Worm (Caenorhabditis elegans): ENCODE measurements around the gene nhr-28.

Gene nhr-28

DNA sequence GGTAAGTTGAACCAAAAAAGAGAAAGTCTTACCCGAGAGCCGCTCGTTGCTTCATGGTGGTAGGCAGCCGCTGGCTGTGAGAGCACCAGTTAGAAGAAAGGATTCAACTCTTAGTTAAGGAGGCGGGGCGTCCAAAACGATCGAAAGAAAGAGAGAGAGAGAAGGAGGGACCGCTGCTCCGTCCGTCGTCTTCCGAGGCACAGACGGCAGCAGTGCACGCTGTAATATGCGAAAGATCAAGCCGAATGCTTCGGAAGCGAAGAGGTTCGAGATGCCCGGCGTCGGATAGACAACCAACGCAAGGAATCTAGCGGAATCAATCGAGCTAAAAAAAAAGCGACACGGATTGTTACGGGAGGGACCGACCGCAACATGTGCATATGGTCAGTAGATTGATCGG, 34.5 kb downstream of the nhr-28 start, which contains the start of gene let-2:
Gene let-2, minus strand, starts transcription at position 68 of the 400 bp plus-strand sequence.
- TF ChIP-seq syd-9 (tag; optimal IDR thresholded peaks at IDR 0.05) (peak; percentile 36), ceh-18 (tag; optimal IDR thresholded peaks at IDR 0.05) (peak; percentile 52), fax-1 (tag; optimal IDR thresholded peaks at IDR 0.05) (no peak), rnt-1 (tag; optimal IDR thresholded peaks at IDR 0.05) (peak; percentile 52), ceh-34 (tag; optimal IDR thresholded peaks at IDR 0.05) (peak; percentile 12), unc-55 (GFP tag; optimal IDR thresholded peaks at IDR 0.05) (peak; percentile 21), hlh-6 (tag; optimal IDR thresholded peaks at IDR 0.05) (peak; percentile 4), ceh-31 (tag; optimal IDR thresholded peaks at IDR 0.05) (no peak), sdc-2 (tag; optimal IDR thresholded peaks at IDR 0.05) (peak; percentile 20), pha-4 (tag; optimal IDR thresholded peaks at IDR 0.05) (no peak), pat-9 (tag; optimal IDR thresholded peaks at IDR 0.05) (peak; percentile 17)

DNA sequence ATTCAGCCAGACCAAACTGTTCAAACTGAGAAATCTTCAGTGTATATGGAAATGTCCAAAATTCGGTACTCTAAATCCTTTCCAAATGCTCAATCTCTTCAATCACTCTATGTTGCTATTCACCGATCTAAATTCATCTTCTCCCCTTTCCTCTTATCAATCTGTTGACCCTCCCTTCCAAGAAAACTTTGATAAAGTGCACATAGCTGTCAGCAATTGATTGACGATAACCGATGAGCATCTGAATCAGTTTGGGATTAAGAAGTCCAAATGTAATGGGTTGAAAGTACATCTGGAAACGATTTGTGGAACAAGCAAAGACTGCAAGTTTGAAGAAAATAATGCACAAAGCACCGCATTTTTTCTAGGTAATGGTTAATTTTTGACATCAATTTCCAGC, 35.2 kb downstream of the nhr-28 start:
- TF ChIP-seq hlh-30 (tag; optimal IDR thresholded peaks at IDR 0.05; ENCODE audit: insufficient read depth) = no peak
- TF ChIP-seq unc-55 (GFP tag; optimal IDR thresholded peaks at IDR 0.05) = peak; percentile 94

- TF ChIP-seq rnt-1 (tag; optimal IDR thresholded peaks at IDR 0.05) (no peak), tbx-2 (tag; optimal IDR thresholded peaks at IDR 0.05) (no peak), npax-4 (tag; optimal IDR thresholded peaks at IDR 0.05) (no peak), nhr-11 (tag; optimal IDR thresholded peaks at IDR 0.05) (no peak), ttx-3 (tag; optimal IDR thresholded peaks at IDR 0.05) (no peak), ceh-18 (tag; optimal IDR thresholded peaks at IDR 0.05) (no peak), sdc-2 (tag; optimal IDR thresholded peaks at IDR 0.05) (no peak), hlh-13 (GFP tag; optimal IDR thresholded peaks at IDR 0.05) (no peak), unc-3 (GFP tag; conservative IDR thresholded peaks at IDR 0.05) (no peak), unc-3 (tag; optimal IDR thresholded peaks at IDR 0.05) (no peak), dve-1 (tag; optimal IDR thresholded peaks at IDR 0.05) (no peak), gmeb-2 (tag; optimal IDR thresholded peaks at IDR 0.05) (no peak), ceh-45 (GFP tag; IDR thresholded peaks at IDR 0.05) (no peak), syd-9 (tag; optimal IDR thresholded peaks at IDR 0.05) (no peak), hlh-8 (tag; optimal IDR thresholded peaks at IDR 0.05) (no peak), sox-4 (tag; optimal IDR thresholded peaks at IDR 0.05) (no peak), pha-4 (tag; optimal IDR thresholded peaks at IDR 0.05) (no peak), elt-2 (tag; optimal IDR thresholded peaks at IDR 0.05) (no peak)
Observed at ce11 chrX:16391110-16391509, 36.3 kb downstream of the nhr-28 start.

DNA sequence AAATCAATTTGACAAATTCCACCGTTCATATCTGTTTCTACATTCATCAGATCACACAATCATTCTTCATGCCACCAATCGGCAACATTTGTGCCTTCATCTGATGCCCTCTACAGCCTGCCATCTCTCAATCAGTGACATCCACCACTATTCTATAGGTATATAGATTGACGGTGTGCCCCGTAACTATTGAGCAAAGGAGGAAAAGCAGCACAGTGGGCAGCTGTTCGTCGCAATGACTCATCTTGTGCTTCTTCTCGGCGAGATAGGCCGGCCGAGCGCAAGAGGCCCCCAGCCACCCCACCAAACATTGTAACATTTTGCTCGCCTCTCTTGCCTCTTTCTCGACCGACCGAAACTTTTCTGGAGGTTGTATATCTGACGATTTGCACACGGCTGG, 37.3 kb downstream of the nhr-28 start:
- TF ChIP-seq pat-9 (tag; optimal IDR thresholded peaks at IDR 0.05) = peak; percentile 55
- peak; percentile 89 for TF ChIP-seq unc-55 (GFP tag; optimal IDR thresholded peaks at IDR 0.05)
- peak; percentile 89 for TF ChIP-seq rnt-1 (tag; optimal IDR thresholded peaks at IDR 0.05)
- TF ChIP-seq nfya-1 (tag; optimal IDR thresholded peaks at IDR 0.05) = peak; percentile 72
- peak; percentile 32 for TF ChIP-seq tbx-2 (tag; optimal IDR thresholded peaks at IDR 0.05)
- no peak for TF ChIP-seq ets-4 (tag; optimal IDR thresholded peaks at IDR 0.05)
- no peak for TF ChIP-seq ama-1 (optimal IDR thresholded peaks at IDR 0.05)
- no peak for TF ChIP-seq nhr-11 (tag; optimal IDR thresholded peaks at IDR 0.05)
- peak; percentile 58 for TF ChIP-seq syd-9 (tag; optimal IDR thresholded peaks at IDR 0.05)
- TF ChIP-seq ceh-18 (tag; optimal IDR thresholded peaks at IDR 0.05) = peak; percentile 88
- TF ChIP-seq C08G9.2 (tag; optimal IDR thresholded peaks at IDR 0.05) = peak; percentile 12
- peak; percentile 46 for TF ChIP-seq ceh-34 (tag; optimal IDR thresholded peaks at IDR 0.05)

DNA sequence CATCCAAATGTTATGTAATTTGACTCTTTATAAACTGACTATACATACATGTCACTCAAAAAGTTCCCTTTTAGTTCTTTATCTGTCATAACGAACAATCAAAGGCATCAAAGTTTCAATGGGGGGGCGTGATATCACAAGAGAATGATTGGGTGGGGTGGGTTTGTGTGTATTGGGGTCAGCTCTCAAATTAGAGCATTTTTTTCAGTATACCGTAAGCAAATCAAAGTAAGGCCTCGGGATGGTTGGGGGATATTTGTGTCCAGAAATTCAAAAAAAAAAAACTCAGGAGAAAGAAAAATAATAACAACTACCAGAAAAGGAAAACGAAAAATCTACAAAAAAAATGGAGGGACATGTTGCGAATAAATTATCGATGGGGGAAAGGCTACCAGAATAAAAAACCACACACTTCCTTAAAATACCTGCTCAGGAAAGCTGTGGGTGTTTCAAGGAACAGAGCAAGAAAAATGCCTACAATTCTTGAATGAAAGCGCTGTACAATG, 43.7 kb downstream of the nhr-28 start, which contains the start of gene F01G12.18:
Gene F01G12.18, minus strand, starts transcription at position 51 of the 506 bp plus-strand sequence.
- TF ChIP-seq tbx-7 (tag; optimal IDR thresholded peaks at IDR 0.05) (no peak), nhr-232 (tag; optimal IDR thresholded peaks at IDR 0.05) (no peak), pros-1 (tag; optimal IDR thresholded peaks at IDR 0.05) (no peak)
